Worm (Caenorhabditis elegans): ENCODE results near the gene F35B3.4.
A peak's percentile ranks its signal among the peaks of the same experiment; 100 is the strongest.

F35B3.4 gene

DNA sequence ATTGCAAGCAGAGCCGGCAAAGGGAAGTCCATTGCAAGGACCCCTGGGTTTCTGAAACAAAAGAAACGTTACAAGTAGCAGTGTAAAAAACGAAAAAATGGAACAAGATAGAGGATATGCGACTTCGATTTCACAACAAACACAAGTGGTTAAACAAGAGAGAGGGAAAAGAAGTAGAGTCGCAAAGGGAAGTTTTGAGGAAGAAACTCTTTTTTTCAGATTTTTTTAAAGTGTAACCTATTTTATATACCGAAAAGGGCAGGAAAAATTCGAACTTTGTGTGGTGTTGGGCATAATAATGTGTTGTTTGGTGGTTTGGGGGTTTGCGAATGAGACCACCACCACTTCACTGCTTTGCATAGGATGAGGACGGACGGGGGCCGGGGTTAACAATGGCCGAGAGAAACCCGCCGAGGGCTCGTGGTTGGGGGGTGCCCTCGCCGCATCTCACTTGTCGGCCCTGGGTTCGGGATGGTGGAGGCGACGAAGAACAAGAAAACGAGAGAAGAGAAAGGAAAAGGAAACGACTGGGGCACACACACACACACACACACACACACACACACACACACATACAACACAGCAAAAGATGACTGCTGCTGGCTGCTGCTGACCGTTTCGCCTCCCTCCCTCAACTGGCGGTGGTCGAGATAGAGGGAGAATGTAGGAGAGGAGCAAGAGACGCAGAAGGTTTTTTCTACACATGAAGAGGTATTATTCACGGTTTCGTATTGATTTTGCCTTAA lies 9.6 kb upstream of the F35B3.4 start, which contains the start of gene ptrn-1 (continued):
- TF ChIP-seq dsc-1 (tag; optimal IDR thresholded peaks at IDR 0.05): peak; percentile 31
- TF ChIP-seq pag-3 (tag; optimal IDR thresholded peaks at IDR 0.05; ENCODE audit: borderline replicate concordance, insufficient read depth): peak; percentile 9
- TF ChIP-seq fkh-4 (tag; optimal IDR thresholded peaks at IDR 0.05; ENCODE audit: borderline replicate concordance): no peak
- no peak for TF ChIP-seq efl-3 (GFP tag; optimal IDR thresholded peaks at IDR 0.05)
- peak; percentile 45 for TF ChIP-seq mep-1 (tag; optimal IDR thresholded peaks at IDR 0.05)
- TF ChIP-seq sox-4 (tag; optimal IDR thresholded peaks at IDR 0.05): no peak
- TF ChIP-seq C04F5.9 (tag; optimal IDR thresholded peaks at IDR 0.05): no peak
- no peak for TF ChIP-seq aha-1 (tag; optimal IDR thresholded peaks at IDR 0.05)
- peak; percentile 57 for TF ChIP-seq ceh-8 (GFP tag; optimal IDR thresholded peaks at IDR 0.05)
- TF ChIP-seq fkh-8 (tag; optimal IDR thresholded peaks at IDR 0.05): peak; percentile 41
- TF ChIP-seq jun-1 (tag; optimal IDR thresholded peaks at IDR 0.05): peak; percentile 61
- TF ChIP-seq nhr-84 (tag; optimal IDR thresholded peaks at IDR 0.05): no peak
- TF ChIP-seq isw-1 (GFP tag; IDR thresholded peaks at IDR 0.05): peak; percentile 34; the same call in 1 of the 2 replicates
- TF ChIP-seq tlp-1 (tag; optimal IDR thresholded peaks at IDR 0.05): no peak
- no peak for TF ChIP-seq Y116A8C.19 (tag; optimal IDR thresholded peaks at IDR 0.05; ENCODE audit: borderline replicate concordance)
- peak; percentile 28 for TF ChIP-seq mef-2 (tag; optimal IDR thresholded peaks at IDR 0.05)
- TF ChIP-seq lsy-2 (tag; optimal IDR thresholded peaks at IDR 0.05): peak; percentile 49 to 70
- peak; percentile 96 for TF ChIP-seq lin-14 (GFP tag; optimal IDR thresholded peaks at IDR 0.05)
- no peak for TF ChIP-seq nhr-11 (tag; optimal IDR thresholded peaks at IDR 0.05)
- TF ChIP-seq elt-2 (tag; optimal IDR thresholded peaks at IDR 0.05): peak; percentile 28
- no peak for TF ChIP-seq vab-15 (tag; optimal IDR thresholded peaks at IDR 0.05)
- TF ChIP-seq snu-23 (GFP tag; optimal IDR thresholded peaks at IDR 0.05): peak; percentile 72
- TF ChIP-seq skn-1 (tag; optimal IDR thresholded peaks at IDR 0.05): peak; percentile 33
- TF ChIP-seq fos-1 (tag; optimal IDR thresholded peaks at IDR 0.05): peak; percentile 30
- TF ChIP-seq lin-39 (tag; optimal IDR thresholded peaks at IDR 0.05): no peak
- TF ChIP-seq lir-3 (tag; optimal IDR thresholded peaks at IDR 0.05; ENCODE audit: poor library complexity): peak; percentile 18
- TF ChIP-seq irx-1 (tag; optimal IDR thresholded peaks at IDR 0.05): peak; percentile 22
- TF ChIP-seq unc-86 (tag; optimal IDR thresholded peaks at IDR 0.05): peak; percentile 57
- peak; percentile 63 for TF ChIP-seq C16A3.4 (tag; optimal IDR thresholded peaks at IDR 0.05)
- peak; percentile 20 for TF ChIP-seq egl-13 (tag; optimal IDR thresholded peaks at IDR 0.05)
- TF ChIP-seq pax-3 (tag; optimal IDR thresholded peaks at IDR 0.05): no peak
- TF ChIP-seq lin-35 (GFP tag; optimal IDR thresholded peaks at IDR 0.05): peak; percentile 47 to 58

DNA sequence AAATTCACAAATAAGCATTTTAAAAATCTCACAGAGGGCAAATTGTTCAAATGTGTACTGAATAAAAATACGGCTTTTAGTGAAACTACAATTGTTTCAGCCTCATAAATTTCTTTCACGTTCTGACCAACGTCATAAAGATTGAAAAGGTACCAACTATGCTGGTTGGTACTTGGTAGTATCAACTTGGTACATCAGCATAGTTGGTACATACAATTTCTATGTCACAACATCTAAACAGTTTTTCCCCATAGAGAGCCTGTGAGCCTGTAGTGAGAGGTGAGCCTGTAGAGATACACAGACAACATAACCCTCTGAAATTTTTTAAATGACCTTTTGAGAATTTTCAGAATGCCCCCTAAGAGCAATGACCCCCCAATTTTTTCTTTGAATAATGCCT lies 1.7 kb downstream of the F35B3.4 start:
- TF ChIP-seq unc-130 (tag; optimal IDR thresholded peaks at IDR 0.05) (no peak), nhr-11 (tag; optimal IDR thresholded peaks at IDR 0.05) (no peak), ama-1 (optimal IDR thresholded peaks at IDR 0.05) (no peak), lir-3 (tag; optimal IDR thresholded peaks at IDR 0.05; ENCODE audit: poor library complexity) (no peak), xbp-1 (tag; optimal IDR thresholded peaks at IDR 0.05) (no peak), Y116A8C.19 (tag; optimal IDR thresholded peaks at IDR 0.05; ENCODE audit: borderline replicate concordance) (no peak), nhr-85 (tag) (no peak), unc-98 (GFP tag; IDR thresholded peaks at IDR 0.05) (no peak), irx-1 (tag; optimal IDR thresholded peaks at IDR 0.05) (no peak), elt-3 (tag; optimal IDR thresholded peaks at IDR 0.05) (no peak), mdl-1 (tag; optimal IDR thresholded peaks at IDR 0.05) (no peak), lin-15B (tag; optimal IDR thresholded peaks at IDR 0.05) (no peak), ceh-90 (tag; optimal IDR thresholded peaks at IDR 0.05) (no peak), nhr-84 (tag; optimal IDR thresholded peaks at IDR 0.05) (no peak), isw-1 (GFP tag; IDR thresholded peaks at IDR 0.05) (no peak), tlp-1 (tag; optimal IDR thresholded peaks at IDR 0.05) (no peak), unc-62 (GFP tag; optimal IDR thresholded peaks at IDR 0.05) (no peak), C04F5.9 (tag; optimal IDR thresholded peaks at IDR 0.05) (no peak), hpl-2 (GFP tag; optimal IDR thresholded peaks at IDR 0.05) (no peak)
